Fruit fly (Drosophila melanogaster): Measurements from ENCODE around the gene CG15864.

- TF ChIP-seq vfl (GFP tag; optimal IDR thresholded peaks at IDR 0.05) (no peak), nerfin-2 (GFP tag; IDR thresholded peaks at IDR 0.05; ENCODE audit: partially characterized antibody) (no peak), HLH4C (GFP tag; IDR thresholded peaks at IDR 0.05; ENCODE audit: partially characterized antibody) (no peak), danr (GFP tag; IDR thresholded peaks at IDR 0.05) (no peak)
Observed at dm6 chr3R:8224726-8225460, 23.3 kb upstream of the CG15864 start.
